Fruit fly (Drosophila melanogaster) whole organism, embryonic: ENCODE results near the gene pan.

ENCODE experiments used
- Antp ChIP-seq: fragments of 200-800 bp; sonication (Bioruptor generic); optimal IDR thresholded peaks from 3 replicates; lab custom pipeline; 2016; ENCODE audit warnings: missing biosample characterization, missing genetic modification characterization
- Atf3 ChIP-seq: fragments of 200-800 bp; sonication (Bioruptor generic); optimal IDR thresholded peaks from 3 replicates; lab custom pipeline; 2016; ENCODE audit warnings: missing biosample characterization, missing genetic modification characterization
- CG11560 ChIP-seq: fragments of 200-800 bp; sonication (Bioruptor generic); IDR thresholded peaks from 3 replicates; pipeline ENCODE4 v1.3.6; 2022; ENCODE audit warnings: missing biosample characterization, missing genetic modification characterization
- CG12769 ChIP-seq: fragments of 200-800 bp; sonication (Bioruptor generic); optimal IDR thresholded peaks from 2 replicates; lab custom pipeline; 2019; ENCODE audit warnings: missing biosample characterization, mild to moderate bottlenecking, missing genetic modification characterization, moderate library complexity
- CG13424 ChIP-seq: fragments of 200-800 bp; sonication (Bioruptor generic); optimal IDR thresholded peaks from 2 replicates; lab custom pipeline; 2019; ENCODE audit warnings: missing biosample characterization, mild to moderate bottlenecking, missing genetic modification characterization, moderate library complexity
- CG14050 ChIP-seq: fragments of 200-800 bp; sonication (Bioruptor generic); IDR thresholded peaks from 3 replicates; pipeline ENCODE4 v1.3.6; 2022; ENCODE audit warnings: missing biosample characterization, missing genetic modification characterization
- CG15073 ChIP-seq: fragments of 200-800 bp; sonication (Bioruptor generic); optimal IDR thresholded peaks from 2 replicates; lab custom pipeline; 2016; ENCODE audit warnings: missing biosample characterization, missing genetic modification characterization
- CG1647 ChIP-seq: fragments of 200-800 bp; sonication (Bioruptor generic); optimal IDR thresholded peaks from 3 replicates; lab custom pipeline; 2016; ENCODE audit warnings: missing biosample characterization, missing genetic modification characterization
- CG1792 ChIP-seq: fragments of 200-800 bp; sonication (Bioruptor generic); optimal IDR thresholded peaks from 2 replicates; lab custom pipeline; 2016; ENCODE audit warnings: missing biosample characterization, missing genetic modification characterization
- CG18619 ChIP-seq: fragments of 200-800 bp; sonication (Bioruptor generic); optimal IDR thresholded peaks from 3 replicates; lab custom pipeline; 2017; ENCODE audit warnings: missing biosample characterization, mild to moderate bottlenecking, missing genetic modification characterization
- CG2120 ChIP-seq: fragments of 200-800 bp; sonication (Bioruptor generic); optimal IDR thresholded peaks from 3 replicates; lab custom pipeline; 2016; ENCODE audit warnings: missing biosample characterization, missing genetic modification characterization
- CG3065 ChIP-seq: fragments of 200-800 bp; sonication (Bioruptor generic); optimal IDR thresholded peaks from 2 replicates; lab custom pipeline; 2016; ENCODE audit warnings: missing biosample characterization, missing genetic modification characterization
- CG33557 ChIP-seq: fragments of 200-800 bp; sonication (Bioruptor generic); optimal IDR thresholded peaks from 2 replicates; lab custom pipeline; 2019; ENCODE audit warnings: missing biosample characterization, mild to moderate bottlenecking, missing genetic modification characterization, moderate library complexity
- CG34224 ChIP-seq: fragments of 200-800 bp; sonication (Bioruptor generic); IDR thresholded peaks from 3 replicates; pipeline ENCODE4 v1.3.6; 2022; ENCODE audit warnings: missing biosample characterization, missing genetic modification characterization; ENCODE audit not compliant: partially characterized antibody
- CG3838 ChIP-seq: fragments of 200-800 bp; sonication (Bioruptor generic); optimal IDR thresholded peaks from 3 replicates; lab custom pipeline; 2016; ENCODE audit warnings: missing biosample characterization, missing genetic modification characterization
- CG3995 ChIP-seq: fragments of 200-800 bp; sonication (Bioruptor generic); optimal IDR thresholded peaks from 3 replicates; lab custom pipeline; 2016; ENCODE audit warnings: missing biosample characterization, missing genetic modification characterization
- CG4617 ChIP-seq: fragments of 200-800 bp; sonication (Bioruptor generic); optimal IDR thresholded peaks from 3 replicates; lab custom pipeline; 2016; ENCODE audit warnings: missing biosample characterization, missing genetic modification characterization, borderline replicate concordance
- CG4707 ChIP-seq: fragments of 200-800 bp; sonication (Bioruptor generic); optimal IDR thresholded peaks from 2 replicates; lab custom pipeline; 2018; ENCODE audit warnings: missing biosample characterization, mild to moderate bottlenecking, missing genetic modification characterization, moderate library complexity
- CG8359 ChIP-seq: fragments of 200-800 bp; sonication (Bioruptor generic); optimal IDR thresholded peaks from 2 replicates; lab custom pipeline; 2017; ENCODE audit warnings: missing biosample characterization, mild to moderate bottlenecking, missing genetic modification characterization, borderline replicate concordance
- Deaf1 ChIP-seq: fragments of 200-800 bp; optimal IDR thresholded peaks from 3 replicates; lab custom pipeline; 2019; ENCODE audit warnings: missing biosample characterization, mild to moderate bottlenecking, missing genetic modification characterization, moderate library complexity
- Dip2 ChIP-seq: fragments of 200-800 bp; sonication (Bioruptor generic); IDR thresholded peaks from 2 replicates; pipeline ENCODE4 v1.3.6; 2022; ENCODE audit warnings: missing biosample characterization, missing genetic modification characterization
- Dp ChIP-seq: fragments of 200-800 bp; sonication (Bioruptor generic); optimal IDR thresholded peaks from 2 replicates; lab custom pipeline; 2018; ENCODE audit warnings: missing biosample characterization, mild to moderate bottlenecking, missing genetic modification characterization, moderate library complexity
- Fer2 ChIP-seq: fragments of 200-800 bp; sonication (Bioruptor generic); optimal IDR thresholded peaks from 2 replicates; lab custom pipeline; 2018; ENCODE audit warnings: missing biosample characterization, mild to moderate bottlenecking, missing genetic modification characterization, moderate library complexity
- Gsc ChIP-seq: fragments of 200-800 bp; sonication (Bioruptor generic); IDR thresholded peaks from 2 replicates; pipeline ENCODE4 v1.3.6; 2022; ENCODE audit warnings: missing biosample characterization, missing genetic modification characterization
- H15 ChIP-seq: fragments of 200-800 bp; sonication (Bioruptor generic); IDR thresholded peaks from 3 replicates; pipeline ENCODE4 v1.3.6; 2022; ENCODE audit warnings: missing biosample characterization, missing genetic modification characterization
- Hr51 ChIP-seq, 2 experiments: fragments of 200-800 bp; sonication (Bioruptor generic); optimal IDR thresholded peaks; 2 replicates in 1 of 2; 3 replicates in 1 of 2; lab custom pipeline; 2016 to 2018; ENCODE audit warnings: missing biosample characterization in 2 of 2, missing genetic modification characterization in 2 of 2, mild to moderate bottlenecking in 1 of 2, moderate library complexity in 1 of 2
- Mes4 ChIP-seq: fragments of 200-800 bp; sonication (Bioruptor generic); optimal IDR thresholded peaks from 2 replicates; lab custom pipeline; 2016; ENCODE audit warnings: missing biosample characterization, missing genetic modification characterization
- NfI ChIP-seq: fragments of 200-800 bp; sonication (Bioruptor generic); optimal IDR thresholded peaks from 3 replicates; lab custom pipeline; 2018; ENCODE audit warnings: missing biosample characterization, mild to moderate bottlenecking, missing genetic modification characterization, moderate library complexity
- Pdp1 ChIP-seq, 2 experiments: fragments of 200-800 bp; sonication (Bioruptor generic); optimal IDR thresholded peaks; 3 replicates each; lab custom pipeline; 2016; ENCODE audit warnings: missing biosample characterization in 2 of 2, missing genetic modification characterization in 2 of 2, mild to moderate bottlenecking in 1 of 2, moderate library complexity in 1 of 2
- aop ChIP-seq: fragments of 200-800 bp; sonication (Bioruptor generic); IDR thresholded peaks from 2 replicates; pipeline ENCODE4 v1.3.6; 2022; ENCODE audit warnings: missing biosample characterization, missing genetic modification characterization
- cas ChIP-seq: fragments of 200-800 bp; sonication (Bioruptor generic); IDR thresholded peaks from 2 replicates; pipeline ENCODE4 v1.3.6; 2022; ENCODE audit warnings: missing biosample characterization, missing genetic modification characterization
- corto ChIP-seq: fragments of 200-800 bp; sonication (Bioruptor generic); optimal IDR thresholded peaks from 2 replicates; lab custom pipeline; 2016; ENCODE audit warnings: missing biosample characterization, mild to moderate bottlenecking, missing genetic modification characterization, moderate library complexity
- dati ChIP-seq: fragments of 200-800 bp; sonication (Bioruptor generic); IDR thresholded peaks from 2 replicates; pipeline ENCODE4 v1.3.6; 2022; ENCODE audit warnings: missing biosample characterization, missing genetic modification characterization
- dimm ChIP-seq: fragments of 200-800 bp; sonication (Bioruptor generic); IDR thresholded peaks from 2 replicates; pipeline ENCODE4 v1.3.6; 2022; ENCODE audit warnings: missing biosample characterization, missing genetic modification characterization
- dmrt99B ChIP-seq: fragments of 200-800 bp; sonication (Bioruptor generic); optimal IDR thresholded peaks from 2 replicates; lab custom pipeline; 2018; ENCODE audit warnings: missing biosample characterization, mild to moderate bottlenecking, missing genetic modification characterization, moderate library complexity
- fd3F ChIP-seq: fragments of 200-800 bp; sonication (Bioruptor generic); optimal IDR thresholded peaks from 2 replicates; lab custom pipeline; 2018; ENCODE audit warnings: missing biosample characterization, mild to moderate bottlenecking, missing genetic modification characterization, moderate library complexity
- ham ChIP-seq: fragments of 200-800 bp; sonication (Bioruptor generic); IDR thresholded peaks from 2 replicates; pipeline ENCODE4 v1.3.6; 2022; ENCODE audit warnings: missing biosample characterization, missing genetic modification characterization
- her ChIP-seq: fragments of 200-800 bp; sonication (Bioruptor generic); optimal IDR thresholded peaks from 2 replicates; lab custom pipeline; 2016; ENCODE audit warnings: missing biosample characterization, missing genetic modification characterization
- inv ChIP-seq: fragments of 200-800 bp; sonication (Bioruptor generic); IDR thresholded peaks from 2 replicates; pipeline ENCODE4 v1.3.6; 2022; ENCODE audit warnings: missing biosample characterization, missing genetic modification characterization; ENCODE audit not compliant: partially characterized antibody
- lmd ChIP-seq: fragments of 200-800 bp; sonication (Bioruptor generic); IDR thresholded peaks from 2 replicates; pipeline ENCODE4 v1.3.6; 2022; ENCODE audit warnings: missing biosample characterization, missing genetic modification characterization
- maf-S ChIP-seq: fragments of 200-800 bp; sonication (Bioruptor generic); optimal IDR thresholded peaks from 2 replicates; lab custom pipeline; 2016; ENCODE audit warnings: missing biosample characterization, missing genetic modification characterization
- mirr ChIP-seq: fragments of 200-800 bp; sonication (Bioruptor generic); optimal IDR thresholded peaks from 3 replicates; lab custom pipeline; 2018; ENCODE audit warnings: missing biosample characterization, mild to moderate bottlenecking, missing genetic modification characterization
- nmo ChIP-seq: fragments of 200-800 bp; sonication (Bioruptor generic); optimal IDR thresholded peaks from 2 replicates; lab custom pipeline; 2018; ENCODE audit warnings: missing biosample characterization, mild to moderate bottlenecking, missing genetic modification characterization, moderate library complexity
- otp ChIP-seq: fragments of 200-800 bp; sonication (Bioruptor generic); IDR thresholded peaks from 3 replicates; pipeline ENCODE4, ENCODE4 v1.3.6; 2022; ENCODE audit warnings: missing biosample characterization, missing genetic modification characterization
- pnt ChIP-seq: fragments of 200-800 bp; sonication (Bioruptor generic); optimal IDR thresholded peaks from 3 replicates; lab custom pipeline; 2016; ENCODE audit warnings: missing biosample characterization, missing genetic modification characterization
- so ChIP-seq: fragments of 200-800 bp; sonication (Bioruptor generic); IDR thresholded peaks from 3 replicates; pipeline ENCODE4 v1.3.6; 2022; ENCODE audit warnings: missing biosample characterization, missing genetic modification characterization
- sug ChIP-seq: fragments of 200-800 bp; optimal IDR thresholded peaks from 2 replicates; lab custom pipeline; 2019; ENCODE audit warnings: missing biosample characterization, mild to moderate bottlenecking, missing genetic modification characterization, moderate library complexity
- tll ChIP-seq, 2 experiments: fragments of 200-800 bp in 1 of 2; fragments of >200 bp in 1 of 2; sonication (Bioruptor generic) in 1 of 2; optimal IDR thresholded peaks; 2 replicates each; lab custom pipeline; 2017 to 2019; ENCODE audit warnings: missing biosample characterization in 2 of 2, missing genetic modification characterization in 2 of 2, mild to moderate bottlenecking in 1 of 2, moderate library complexity in 1 of 2
- yki ChIP-seq: fragments of >200 bp; optimal IDR thresholded peaks from 3 replicates; lab custom pipeline; 2018
- zf30C ChIP-seq: fragments of 200-800 bp; sonication (Bioruptor generic); optimal IDR thresholded peaks from 3 replicates; lab custom pipeline; 2018; ENCODE audit warnings: missing biosample characterization, mild to moderate bottlenecking, missing genetic modification characterization

Gene pan

dm6 chr4:43179-43935 is 25.8 kb upstream of the pan start, which contains the start of gene PlexB (continued):
- TF ChIP-seq dimm (GFP tag; lab: Robert Waterston, UW) (no peak), maf-S (GFP tag; lab: Kevin White, UChicago) (no peak), CG34224 (peak; percentile 75), CG1647 (GFP tag; lab: Kevin White, UChicago) (no peak), corto (GFP tag; lab: Kevin White, UChicago) (no peak), sug (tag; lab: Kevin White, UChicago) (peak; percentile 37), H15 (GFP tag; lab: Robert Waterston, UW) (no peak), CG3838 (GFP tag; lab: Kevin White, UChicago) (no peak), aop (GFP tag; lab: Robert Waterston, UW) (no peak), nmo (GFP tag; lab: Kevin White, UChicago) (peak; percentile 68), tll (GFP tag; optimal IDR thresholded peaks at IDR 0.05; lab: Kevin White, UChicago) (peak in 1 of 2 experiments; percentile 67), ham (GFP tag; lab: Robert Waterston, UW) (no peak), CG3065 (GFP tag; lab: Kevin White, UChicago) (no peak), cas (GFP tag; lab: Robert Waterston, UW) (no peak), otp (GFP tag; lab: Robert Waterston, UW) (no peak), CG13424 (no peak), CG15073 (no peak), mirr (GFP tag; lab: Kevin White, UChicago) (no peak), zf30C (no peak), lmd (GFP tag; lab: Robert Waterston, UW) (no peak), CG4617 (GFP tag; lab: Kevin White, UChicago) (peak; percentile 87), CG2120 (GFP tag; lab: Kevin White, UChicago) (peak; percentile 37), pnt (no peak), CG14050 (GFP tag; lab: Robert Waterston, UW) (no peak), inv (GFP tag; lab: Robert Waterston, UW) (peak; percentile 92), Antp (GFP tag; lab: Kevin White, UChicago) (no peak), Dp (GFP tag; lab: Kevin White, UChicago) (no peak), CG3995 (GFP tag; lab: Kevin White, UChicago) (peak; percentile 54), CG4707 (no peak), Pdp1 (GFP tag; optimal IDR thresholded peaks at IDR 0.05; lab: Kevin White, UChicago) (peak in 1 of 2 experiments; percentile 60), CG18619 (GFP tag; lab: Kevin White, UChicago) (no peak), yki (lab: Kevin White, UChicago) (no peak), dati (no peak), CG1792 (GFP tag; lab: Kevin White, UChicago) (no peak), CG8359 (no peak), Mes4 (GFP tag; lab: Kevin White, UChicago) (no peak), CG33557 (GFP tag; lab: Kevin White, UChicago) (no peak), so (no peak), CG12769 (tag; lab: Kevin White, UChicago) (no peak), Fer2 (tag; lab: Kevin White, UChicago) (no peak), Hr51 (GFP tag; optimal IDR thresholded peaks at IDR 0.05; lab: Kevin White, UChicago) (no peak), Gsc (no peak), Dip2 (GFP tag; lab: Robert Waterston, UW) (no peak), Atf3 (GFP tag; lab: Kevin White, UChicago) (no peak), CG11560 (tag; lab: Robert Waterston, UW) (no peak), her (no peak), dmrt99B (tag; lab: Kevin White, UChicago) (no peak), NfI (GFP tag; lab: Kevin White, UChicago) (no peak), Deaf1 (tag; lab: Kevin White, UChicago) (no peak), fd3F (GFP tag; lab: Kevin White, UChicago) (no peak)
